Fruit fly (Drosophila melanogaster): Measurements from ENCODE around the gene CG15544.

CG15544 gene

DNA sequence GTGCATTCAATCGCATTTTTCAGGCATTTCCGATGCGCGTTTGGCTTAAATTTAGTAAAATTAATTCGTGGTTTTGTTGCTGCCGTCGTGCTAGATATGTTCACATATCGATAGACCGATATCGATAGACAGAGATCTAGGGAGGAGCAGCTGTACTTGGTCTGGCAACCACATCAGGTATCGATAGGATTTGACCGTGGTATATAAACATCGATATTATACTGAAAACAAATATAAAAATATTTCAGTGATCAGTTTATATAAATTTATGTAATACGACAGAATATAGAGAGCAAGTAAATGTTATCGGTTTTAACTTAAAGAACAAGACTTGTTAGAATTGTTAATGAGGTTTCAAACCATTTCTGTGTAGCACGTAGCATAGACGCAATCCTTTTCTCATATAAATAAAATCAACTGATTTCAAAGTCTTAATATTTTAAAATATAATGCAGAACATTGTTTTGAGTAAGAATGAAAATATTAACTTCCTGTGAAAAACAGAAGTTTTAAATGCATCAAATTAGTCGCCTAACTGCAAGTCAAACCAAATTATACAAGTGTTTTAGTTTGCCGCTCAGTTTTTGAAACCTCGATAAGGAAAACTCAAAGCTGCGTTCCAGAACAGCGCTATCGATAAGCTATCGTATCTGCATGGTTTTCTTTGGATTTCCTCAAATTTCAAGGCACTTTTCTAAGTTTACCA, 21.0 kb upstream of the CG15544 start, which contains the start of the genes wts and dj-1beta (continued):
- TF ChIP-seq bbx (GFP tag; IDR thresholded peaks at IDR 0.05; ENCODE audit: partially characterized antibody), result peak; percentile 97
- TF ChIP-seq unpg (GFP tag; optimal IDR thresholded peaks at IDR 0.05), result no peak
- TF ChIP-seq CG6272 (GFP tag; IDR thresholded peaks at IDR 0.05), result peak; percentile 9; the same call in 1 of the 2 replicates
- TF ChIP-seq MBD-R2 (GFP tag; IDR thresholded peaks at IDR 0.05), result peak; percentile 15; the same call in 1 of the 2 replicates
- TF ChIP-seq Nf-YC (tag; optimal IDR thresholded peaks at IDR 0.05), result no peak
- TF ChIP-seq Sry-δ (GFP tag; optimal IDR thresholded peaks at IDR 0.05), result peak; percentile 93
- TF ChIP-seq vnd (GFP tag; IDR thresholded peaks at IDR 0.05; ENCODE audit: partially characterized antibody), result peak; percentile 84
- 0 out of 2 replicates have a peak, but pooled peaks have one; percentile 13 for TF ChIP-seq CG32532 (GFP tag; IDR thresholded peaks at IDR 0.05)
- TF ChIP-seq CG12659 (GFP tag; optimal IDR thresholded peaks at IDR 0.05), result peak; percentile 43
- no peak for TF ChIP-seq CG6175 (GFP tag; IDR thresholded peaks at IDR 0.05)
- TF ChIP-seq CG34376 (GFP tag; optimal IDR thresholded peaks at IDR 0.05), result no peak
- TF ChIP-seq Taf1 (GFP tag; IDR thresholded peaks at IDR 0.05), result no peak
- no peak for TF ChIP-seq CG12155 (GFP tag; optimal IDR thresholded peaks at IDR 0.05)
- TF ChIP-seq CG14667 (GFP tag; IDR thresholded peaks at IDR 0.05), result no peak
- TF ChIP-seq CG7271 (tag; optimal IDR thresholded peaks at IDR 0.05), result no peak
- TF ChIP-seq dysf (GFP tag; IDR thresholded peaks at IDR 0.05), result no peak
- TF ChIP-seq CG15696 (tag; optimal IDR thresholded peaks at IDR 0.05), result no peak
- peak; percentile 83 for TF ChIP-seq CG34224 (GFP tag; IDR thresholded peaks at IDR 0.05; ENCODE audit: partially characterized antibody)
- TF ChIP-seq GATAe (GFP tag; conservative IDR thresholded peaks at IDR 0.05), result no peak
- no peak for TF ChIP-seq psq (GFP tag; optimal IDR thresholded peaks at IDR 0.05)
- TF ChIP-seq Hr51 (GFP tag; optimal IDR thresholded peaks at IDR 0.05), result no peak
- TF ChIP-seq vvl (GFP tag; IDR thresholded peaks at IDR 0.05), result peak; percentile 55
- no peak for TF ChIP-seq CG10979 (tag; optimal IDR thresholded peaks at IDR 0.05)
- TF ChIP-seq NC2β (GFP tag; optimal IDR thresholded peaks at IDR 0.05), result no peak
- TF ChIP-seq fd64A (GFP tag; optimal IDR thresholded peaks at IDR 0.05), result no peak
- TF ChIP-seq pzg (GFP tag; optimal IDR thresholded peaks at IDR 0.05), result peak; percentile 86
- no peak for TF ChIP-seq org-1 (GFP tag; optimal IDR thresholded peaks at IDR 0.05)
- no peak for TF ChIP-seq caup (GFP tag; optimal IDR thresholded peaks at IDR 0.05; ENCODE audit: severe bottlenecking)
- TF ChIP-seq knrl (GFP tag; IDR thresholded peaks at IDR 0.05; ENCODE audit: partially characterized antibody), result peak; percentile 94
- peak in 1 of 2 experiments; percentile 49 for TF ChIP-seq Pdp1 (GFP tag; optimal IDR thresholded peaks at IDR 0.05)
- no peak for TF ChIP-seq CG14050 (GFP tag; IDR thresholded peaks at IDR 0.05)
- TF ChIP-seq Ptx1 (GFP tag; IDR thresholded peaks at IDR 0.05), result no peak
- peak; percentile 19 for TF ChIP-seq CG2712 (tag; optimal IDR thresholded peaks at IDR 0.05)
- TF ChIP-seq CG4328 (GFP tag; optimal IDR thresholded peaks at IDR 0.05), result no peak
- peak; percentile 49; the same call in 1 of the 2 replicates for TF ChIP-seq chm (GFP tag; IDR thresholded peaks at IDR 0.05)
- TF ChIP-seq CG14860 (GFP tag; IDR thresholded peaks at IDR 0.05; ENCODE audit: partially characterized antibody), result peak; percentile 91
- TF ChIP-seq Doc3 (GFP tag; IDR thresholded peaks at IDR 0.05; ENCODE audit: partially characterized antibody), result peak; percentile 79
- TF ChIP-seq tgo (GFP tag; IDR thresholded peaks at IDR 0.05), result no peak
- no peak for TF ChIP-seq CG15269 (tag; optimal IDR thresholded peaks at IDR 0.05)
- no peak for TF ChIP-seq CG9876 (GFP tag; optimal IDR thresholded peaks at IDR 0.05)
- peak; percentile 94 for TF ChIP-seq CG42726 (GFP tag; IDR thresholded peaks at IDR 0.05; ENCODE audit: partially characterized antibody)
- TF ChIP-seq Dref (GFP tag; IDR thresholded peaks at IDR 0.05), result peak; percentile 99
- no peak for TF ChIP-seq seq (GFP tag; IDR thresholded peaks at IDR 0.05)
- TF ChIP-seq Rfx (GFP tag; IDR thresholded peaks at IDR 0.05), result peak; percentile 35; the same call in 1 of the 2 replicates
- no peak for TF ChIP-seq peb (GFP tag; IDR thresholded peaks at IDR 0.05)
- TF ChIP-seq Lpt (GFP tag; optimal IDR thresholded peaks at IDR 0.05), result no peak
- TF ChIP-seq chinmo (GFP tag; IDR thresholded peaks at IDR 0.05; ENCODE audit: partially characterized antibody), result peak; percentile 73; the same call in 3 of the 4 replicates
- TF ChIP-seq CG9932 (GFP tag; IDR thresholded peaks at IDR 0.05), result peak; percentile 62
- TF ChIP-seq Ets65A (GFP tag), result no peak

All from whole organism, embryonic.